Fruit fly (Drosophila melanogaster): ENCODE data around the gene mrva.
A peak's percentile ranks its signal among the peaks of the same experiment; 100 is the strongest.

Gene mrva

dm6 chr3L:7364717-7365278 lies 36.2 kb upstream of the mrva start:
- TF ChIP-seq psq (GFP tag; optimal IDR thresholded peaks at IDR 0.05) (peak; percentile 7), fru (GFP tag; optimal IDR thresholded peaks at IDR 0.05) (no peak), Dfd (GFP tag; optimal IDR thresholded peaks at IDR 0.05) (no peak)

- TF ChIP-seq GATAd (GFP tag; optimal IDR thresholded peaks at IDR 0.05) (no peak), Hr78 (GFP tag; optimal IDR thresholded peaks at IDR 0.05) (no peak), dmrt93B (GFP tag; optimal IDR thresholded peaks at IDR 0.05) (no peak), HLH106 (tag; optimal IDR thresholded peaks at IDR 0.05) (peak; percentile 8), h (GFP tag; optimal IDR thresholded peaks at IDR 0.05) (peak; percentile 23), Sp1 (GFP tag; optimal IDR thresholded peaks at IDR 0.05) (no peak), CG32264 (GFP tag; optimal IDR thresholded peaks at IDR 0.05) (no peak), Jra (GFP tag; optimal IDR thresholded peaks at IDR 0.05) (no peak)
Measured at dm6 chr3L:7361095-7361522, 32.5 kb upstream of the mrva start.

DNA sequence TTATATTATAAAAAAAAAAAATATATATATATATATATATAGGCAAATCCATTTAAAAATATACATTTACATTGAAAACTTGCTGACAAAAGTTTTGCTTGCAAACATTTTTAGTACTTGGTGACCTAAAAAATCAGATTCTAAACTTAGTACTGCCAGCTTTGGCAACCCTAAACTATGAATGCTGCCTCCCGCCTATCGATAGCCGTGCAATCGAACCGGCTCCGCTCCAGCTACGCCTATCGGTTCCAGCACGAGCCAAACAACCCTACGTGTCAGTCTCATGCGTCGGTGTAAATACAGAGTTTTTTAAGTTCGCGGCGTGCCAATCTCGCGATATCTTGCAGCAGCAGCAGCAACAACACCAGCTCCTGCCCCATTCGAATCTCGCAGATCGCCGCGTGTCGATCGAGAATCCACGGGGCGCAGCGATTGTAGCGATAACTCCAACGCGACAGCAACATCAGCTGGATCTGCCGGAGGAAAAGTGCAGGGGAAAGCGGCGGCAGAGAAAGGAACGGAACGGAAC lies 31.7 kb upstream of the mrva start, which contains the start of gene Sec63:
Gene Sec63, plus strand, starts transcription at position 238 of the 529 bp plus-strand sequence.
- TF ChIP-seq Rel (GFP tag; optimal IDR thresholded peaks at IDR 0.05) (no peak), Rel (tag; optimal IDR thresholded peaks at IDR 0.05) (no peak), Hr83 (GFP tag; optimal IDR thresholded peaks at IDR 0.05; ENCODE audit: poor library complexity, severe bottlenecking) (peak; percentile 61), GATAd (GFP tag; optimal IDR thresholded peaks at IDR 0.05) (no peak), Dif (GFP tag; optimal IDR thresholded peaks at IDR 0.05; ENCODE audit: partially characterized antibody) (no peak), foxo (GFP tag; optimal IDR thresholded peaks at IDR 0.05) (peak in 1 of 2 experiments; percentile 54), Hr78 (GFP tag; optimal IDR thresholded peaks at IDR 0.05) (no peak), pan (optimal IDR thresholded peaks at IDR 0.05) (no peak), br (GFP tag; optimal IDR thresholded peaks at IDR 0.05) (peak; percentile 35), psq (GFP tag; optimal IDR thresholded peaks at IDR 0.05) (peak; percentile 27), Myc (optimal IDR thresholded peaks at IDR 0.05) (peak; percentile 44), Hnf4 (GFP tag; optimal IDR thresholded peaks at IDR 0.05) (peak; percentile 35), dl (GFP tag; optimal IDR thresholded peaks at IDR 0.05; ENCODE audit: insufficient read depth in 1 of 2, partially characterized antibody in 2 of 2) (no peak), dsf (GFP tag; optimal IDR thresholded peaks at IDR 0.05; ENCODE audit: borderline replicate concordance) (no peak), sv (GFP tag; optimal IDR thresholded peaks at IDR 0.05) (peak; percentile 21), HLH106 (tag; optimal IDR thresholded peaks at IDR 0.05) (peak; percentile 55)

- TF ChIP-seq N (GFP tag; optimal IDR thresholded peaks at IDR 0.05), result no peak
- TF ChIP-seq rgr (GFP tag; optimal IDR thresholded peaks at IDR 0.05), result no peak
- TF ChIP-seq lola (GFP tag; optimal IDR thresholded peaks at IDR 0.05), result no peak
- TF ChIP-seq woc (GFP tag; optimal IDR thresholded peaks at IDR 0.05), result no peak
- no peak for TF ChIP-seq h (GFP tag; optimal IDR thresholded peaks at IDR 0.05)
- no peak for TF ChIP-seq CG9705 (GFP tag; optimal IDR thresholded peaks at IDR 0.05)
- TF ChIP-seq Hnf4 (GFP tag; optimal IDR thresholded peaks at IDR 0.05), result no peak
- peak; percentile 19 for TF ChIP-seq Jra (GFP tag; optimal IDR thresholded peaks at IDR 0.05)
- no peak for TF ChIP-seq dsf (GFP tag; optimal IDR thresholded peaks at IDR 0.05; ENCODE audit: borderline replicate concordance)
- no peak for TF ChIP-seq Rel (GFP tag; optimal IDR thresholded peaks at IDR 0.05)
- TF ChIP-seq Rel (tag; optimal IDR thresholded peaks at IDR 0.05), result peak; percentile 100
- TF ChIP-seq CrebA (GFP tag; optimal IDR thresholded peaks at IDR 0.05; ENCODE audit: borderline replicate concordance), result no peak
- no peak for TF ChIP-seq Abd-B (GFP tag; optimal IDR thresholded peaks at IDR 0.05)
- peak; percentile 25 for TF ChIP-seq Sp1 (GFP tag; optimal IDR thresholded peaks at IDR 0.05)
- TF ChIP-seq CG32264 (GFP tag; optimal IDR thresholded peaks at IDR 0.05), result no peak
- peak; percentile 58 for TF ChIP-seq Hr83 (GFP tag; optimal IDR thresholded peaks at IDR 0.05; ENCODE audit: poor library complexity, severe bottlenecking)
- TF ChIP-seq OdsH (GFP tag; optimal IDR thresholded peaks at IDR 0.05), result no peak
- TF ChIP-seq fru (GFP tag; optimal IDR thresholded peaks at IDR 0.05), result peak; percentile 18
- no peak for TF ChIP-seq Myc (optimal IDR thresholded peaks at IDR 0.05)
- no peak for TF ChIP-seq dl (GFP tag; optimal IDR thresholded peaks at IDR 0.05; ENCODE audit: insufficient read depth in 1 of 2, partially characterized antibody in 2 of 2)
- TF ChIP-seq ey (GFP tag; optimal IDR thresholded peaks at IDR 0.05), result no peak
- no peak for TF ChIP-seq Vsx2 (GFP tag; optimal IDR thresholded peaks at IDR 0.05; ENCODE audit: partially characterized antibody)
- TF ChIP-seq Dif (GFP tag; optimal IDR thresholded peaks at IDR 0.05; ENCODE audit: partially characterized antibody), result peak; percentile 46
- no peak for TF ChIP-seq Mio (GFP tag; optimal IDR thresholded peaks at IDR 0.05)
- no peak for TF ChIP-seq usp (GFP tag; optimal IDR thresholded peaks at IDR 0.05)
- no peak for TF ChIP-seq dmrt93B (GFP tag; optimal IDR thresholded peaks at IDR 0.05)
- no peak for TF ChIP-seq jim (GFP tag; optimal IDR thresholded peaks at IDR 0.05)
Measured at dm6 chr3L:7359827-7360323, 31.2 kb upstream of the mrva start, which contains the start of gene pst. Gene pst, minus strand, starts transcription at chr3L:7360263.
